Worm (Caenorhabditis elegans) whole organism, L4 larva: Measurements from ENCODE around the gene Y7A5A.2.

Experiments
- F10B5.3 ChIP-seq: sonication (generic microtip); optimal IDR thresholded peaks from 2 replicates; lab custom pipeline; 2016; ENCODE audit warnings: mild to moderate bottlenecking, missing genetic modification characterization, missing compliant biosample characterization
- F26F4.8 ChIP-seq: fragments of 200-800 bp; sonication (Bioruptor generic); conservative IDR thresholded peaks from 2 replicates; pipeline ENCODE4 v1.3.6; 2022; ENCODE audit warnings: missing genetic modification characterization, missing compliant biosample characterization
- Y48G9A.11 ChIP-seq: fragments of 200-800 bp; sonication (Bioruptor generic); IDR thresholded peaks from 2 replicates; pipeline ENCODE4 v1.3.6; 2022; ENCODE audit warnings: missing genetic modification reagents, missing genetic modification characterization, missing compliant biosample characterization
- Y75B8A.6 ChIP-seq: fragments of 200-800 bp; sonication (Bioruptor generic); IDR thresholded peaks from 2 replicates; pipeline ENCODE4 v1.3.6; 2022; ENCODE audit warnings: missing genetic modification reagents, missing genetic modification characterization, missing compliant biosample characterization
- ZK337.2 ChIP-seq: fragments of 200-800 bp; sonication (Bioruptor generic); IDR thresholded peaks from 2 replicates; pipeline ENCODE4 v1.3.6; 2022; ENCODE audit warnings: missing genetic modification reagents, missing genetic modification characterization, missing compliant biosample characterization
- ZK546.5 ChIP-seq, 2 experiments: sonication (generic microtip); optimal IDR thresholded peaks; 2 replicates each; lab custom pipeline; 2017; ENCODE audit warnings: missing biosample characterization in 2 of 2, missing genetic modification characterization in 2 of 2
- aha-1 ChIP-seq: fragments of 150-350 bp; peaks from one replicate; lab custom pipeline; 2014; ENCODE audit warnings: missing biosample characterization, missing genetic modification characterization
- arid-1 ChIP-seq: fragments of 200-800 bp; sonication (Bioruptor generic); conservative IDR thresholded peaks from 2 replicates; pipeline ENCODE4 v1.3.6; 2022; ENCODE audit warnings: missing genetic modification reagents, missing genetic modification characterization, missing compliant biosample characterization
- ceh-82 ChIP-seq: sonication (generic microtip); optimal IDR thresholded peaks from 2 replicates; lab custom pipeline; 2017; ENCODE audit warnings: missing biosample characterization, missing genetic modification characterization
- ces-1 ChIP-seq: fragments of 150-350 bp; sonication (generic microtip); optimal IDR thresholded peaks from 4 replicates; lab custom pipeline; 2014; ENCODE audit warnings: missing biosample characterization, missing genetic modification reagents, missing genetic modification characterization
- daf-12 ChIP-seq: fragments of 150-350 bp; optimal IDR thresholded peaks from 2 replicates; lab custom pipeline; 2014; ENCODE audit warnings: missing biosample characterization, missing genetic modification reagents, missing genetic modification characterization
- daf-16 ChIP-seq, 3 experiments: sonication (generic microtip); optimal IDR thresholded peaks; 2 replicates each; lab custom pipeline; 2016 to 2017; ENCODE audit warnings: missing genetic modification characterization in 3 of 3, missing genetic modification reagents in 3 of 3, mild to moderate bottlenecking in 2 of 3, missing compliant biosample characterization in 2 of 3, missing biosample characterization in 1 of 3, moderate library complexity in 1 of 3
- dpl-1 ChIP-seq: fragments of 150-350 bp; optimal IDR thresholded peaks from 2 replicates; lab custom pipeline; 2014; ENCODE audit warnings: missing biosample characterization, missing genetic modification reagents, missing genetic modification characterization
- dve-1 ChIP-seq: sonication (generic microtip); optimal IDR thresholded peaks from 2 replicates; lab custom pipeline; 2017; ENCODE audit warnings: antibody characterized with exemption, mild to moderate bottlenecking, missing genetic modification characterization, missing compliant biosample characterization; ENCODE audit not compliant: insufficient read depth
- fkh-10 ChIP-seq: fragments of 150-350 bp; optimal IDR thresholded peaks from 2 replicates; lab custom pipeline; 2014; ENCODE audit warnings: missing biosample characterization, missing genetic modification reagents, missing genetic modification characterization
- fos-1 ChIP-seq: fragments of 150-350 bp; optimal IDR thresholded peaks from 2 replicates; lab custom pipeline; 2014; ENCODE audit warnings: missing biosample characterization, missing genetic modification characterization
- gei-8 ChIP-seq: fragments of 200-800 bp; sonication (Bioruptor generic); optimal IDR thresholded peaks from 2 replicates; lab custom pipeline; 2018; ENCODE audit warnings: mild to moderate bottlenecking, missing genetic modification characterization, missing compliant biosample characterization
- hif-1 ChIP-seq, 2 experiments: sonication (generic microtip); optimal IDR thresholded peaks; 2 replicates each; lab custom pipeline; 2016 to 2017; ENCODE audit warnings: missing compliant biosample characterization in 2 of 2, missing genetic modification characterization in 2 of 2, missing genetic modification reagents in 2 of 2, missing genotype in 2 of 2, mild to moderate bottlenecking in 1 of 2
- lin-15B ChIP-seq: fragments of 150-350 bp; sonication (generic microtip); optimal IDR thresholded peaks from 3 replicates; lab custom pipeline; 2014; ENCODE audit warnings: missing biosample characterization, missing genetic modification characterization
- lsy-2 ChIP-seq, 2 experiments: fragments of 150-350 bp in 1 of 2; sonication (generic microtip) in 1 of 2; optimal IDR thresholded peaks; 2 replicates each; lab custom pipeline; 2014 to 2017; ENCODE audit warnings: missing biosample characterization in 2 of 2, missing genetic modification characterization in 2 of 2
- mdl-1 ChIP-seq, 2 experiments: fragments of 150-350 bp in 1 of 2; sonication (generic microtip) in 1 of 2; optimal IDR thresholded peaks; 2 replicates each; lab custom pipeline; 2014 to 2017; ENCODE audit warnings: missing biosample characterization in 2 of 2, missing genetic modification characterization in 2 of 2
- mdt-29 ChIP-seq: fragments of 200-800 bp; sonication (Bioruptor generic); IDR thresholded peaks from 2 replicates; pipeline ENCODE4 v1.3.6; 2022; ENCODE audit warnings: missing genetic modification reagents, missing genetic modification characterization, missing compliant biosample characterization
- mep-1 ChIP-seq: fragments of 150-350 bp; sonication (generic microtip); optimal IDR thresholded peaks from 3 replicates; lab custom pipeline; 2014; ENCODE audit warnings: missing biosample characterization, missing genetic modification characterization
- mxl-2 ChIP-seq: fragments of 200-800 bp; sonication (Bioruptor generic); conservative IDR thresholded peaks from 2 replicates; pipeline ENCODE4 v1.3.6; 2022; ENCODE audit warnings: missing genetic modification reagents, missing genetic modification characterization, missing compliant biosample characterization
- mxl-3 ChIP-seq: fragments of 200-800 bp; sonication (Bioruptor generic); optimal IDR thresholded peaks from 2 replicates; lab custom pipeline; 2018; ENCODE audit warnings: mild to moderate bottlenecking, missing genetic modification characterization, missing compliant biosample characterization
- nhr-10 ChIP-seq: fragments of 150-350 bp; optimal IDR thresholded peaks from 2 replicates; lab custom pipeline; 2014; ENCODE audit warnings: missing biosample characterization, missing genetic modification characterization
- nhr-28 ChIP-seq: fragments of 150-350 bp; optimal IDR thresholded peaks from 2 replicates; lab custom pipeline; 2014; ENCODE audit warnings: missing biosample characterization, missing genetic modification characterization
- nhr-41 ChIP-seq: fragments of 200-800 bp; sonication (Bioruptor generic); IDR thresholded peaks from 2 replicates; pipeline ENCODE4 v1.3.6; 2022; ENCODE audit warnings: missing genetic modification reagents, missing genetic modification characterization, missing compliant biosample characterization
- nhr-48 ChIP-seq: sonication (generic microtip); optimal IDR thresholded peaks from 2 replicates; lab custom pipeline; 2016; ENCODE audit warnings: mild to moderate bottlenecking, missing genetic modification characterization, missing compliant biosample characterization
- nhr-77 ChIP-seq: fragments of 150-350 bp; optimal IDR thresholded peaks from 2 replicates; lab custom pipeline; 2014; ENCODE audit warnings: missing biosample characterization, missing genetic modification characterization
- pqm-1 ChIP-seq: sonication (generic microtip); optimal IDR thresholded peaks from 2 replicates; lab custom pipeline; 2017; ENCODE audit warnings: missing biosample characterization, missing genetic modification characterization
- set-16 ChIP-seq: fragments of 200-800 bp; sonication (Bioruptor generic); IDR thresholded peaks from 2 replicates; pipeline ENCODE4 v1.3.6; 2022; ENCODE audit warnings: missing genetic modification reagents, missing genetic modification characterization, missing compliant biosample characterization
- snpc-1.2 ChIP-seq: fragments of 200-800 bp; sonication (Bioruptor generic); IDR thresholded peaks from 2 replicates; pipeline ENCODE4 v1.3.6; 2022; ENCODE audit warnings: missing genetic modification reagents, missing genetic modification characterization, missing compliant biosample characterization
- snpc-4 ChIP-seq: fragments of 150-350 bp; optimal IDR thresholded peaks from 2 replicates; lab custom pipeline; 2014; ENCODE audit warnings: missing biosample characterization, missing genetic modification characterization
- spr-1 ChIP-seq: sonication (generic microtip); optimal IDR thresholded peaks from 2 replicates; lab custom pipeline; 2016; ENCODE audit warnings: mild to moderate bottlenecking, missing genetic modification characterization, missing compliant biosample characterization
- tra-1 ChIP-seq: fragments of 200-800 bp; sonication (Bioruptor generic); IDR thresholded peaks from 2 replicates; pipeline ENCODE4 v1.3.6; 2022; ENCODE audit warnings: missing genetic modification reagents, missing genetic modification characterization, missing compliant biosample characterization
- unc-62 ChIP-seq, 3 experiments: fragments of 150-350 bp in 1 of 3; sonication (generic microtip); optimal IDR thresholded peaks in 2 of 3; peaks in 1 of 3; 1 replicate in 1 of 3; 2 replicates in 2 of 3; lab custom pipeline; 2014 to 2017; ENCODE audit warnings: missing biosample characterization in 3 of 3, missing genetic modification characterization in 3 of 3, missing genetic modification reagents in 3 of 3, missing genotype in 1 of 3
- zip-2 ChIP-seq: fragments of 150-350 bp; optimal IDR thresholded peaks from 2 replicates; lab custom pipeline; 2014; ENCODE audit warnings: missing biosample characterization, missing genetic modification characterization
- ztf-7 ChIP-seq: fragments of 150-350 bp; optimal IDR thresholded peaks from 2 replicates; lab custom pipeline; 2014; ENCODE audit warnings: missing biosample characterization, missing genetic modification characterization

Y7A5A.2 gene

DNA sequence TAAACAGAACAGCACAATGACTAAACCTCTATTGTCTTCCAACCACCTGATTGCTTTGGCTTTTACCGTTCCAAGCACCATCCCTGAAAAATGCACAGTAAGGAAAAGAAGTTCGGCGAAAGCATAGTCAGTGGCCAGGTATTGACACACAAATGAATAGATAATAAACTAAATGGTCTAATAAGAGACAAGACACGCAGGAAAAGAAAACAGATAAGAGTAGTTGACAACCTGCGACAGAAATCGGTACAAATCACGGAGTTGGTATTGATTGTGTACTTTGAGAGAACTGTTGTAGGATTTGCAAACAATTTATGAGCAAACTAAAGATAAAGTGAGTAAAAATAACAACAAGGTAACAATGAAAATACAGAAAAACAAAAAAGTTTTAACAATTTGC lies 1.1 kb downstream of the Y7A5A.2 start, which contains the start of gene Y7A5A.1 (continued):
- no peak for TF ChIP-seq fkh-10 (GFP tag; lab: Kevin White, UChicago)
- no peak for TF ChIP-seq mdt-29 (GFP tag; lab: Robert Waterston, UW)
- TF ChIP-seq ZK337.2 (GFP tag; lab: Robert Waterston, UW), result no peak
- TF ChIP-seq mdl-1 (tag; optimal IDR thresholded peaks at IDR 0.05; lab: Kevin White, UChicago), result no peak
- no peak for TF ChIP-seq nhr-77 (tag; lab: Kevin White, UChicago)
- TF ChIP-seq nhr-28 (tag; lab: Kevin White, UChicago), result peak; percentile 43
- no peak for TF ChIP-seq lsy-2 (tag; optimal IDR thresholded peaks at IDR 0.05; lab: Kevin White, UChicago)
- no peak for TF ChIP-seq F26F4.8
- TF ChIP-seq hif-1 (tag; optimal IDR thresholded peaks at IDR 0.05; lab: Kevin White, UChicago), result no peak
- no peak for TF ChIP-seq tra-1
- TF ChIP-seq ceh-82 (tag; lab: Kevin White, UChicago), result no peak
- TF ChIP-seq F10B5.3 (tag; lab: Kevin White, UChicago), result no peak
- no peak for TF ChIP-seq ZK546.5 (tag; optimal IDR thresholded peaks at IDR 0.05; lab: Kevin White, UChicago)
- peak in 1 of 2 experiments; percentile 55 for TF ChIP-seq unc-62 (GFP tag; optimal IDR thresholded peaks at IDR 0.05 in 1 of 2; lab: Kevin White, UChicago)
- TF ChIP-seq unc-62 (tag; optimal IDR thresholded peaks at IDR 0.05; lab: Kevin White, UChicago), result no peak

DNA sequence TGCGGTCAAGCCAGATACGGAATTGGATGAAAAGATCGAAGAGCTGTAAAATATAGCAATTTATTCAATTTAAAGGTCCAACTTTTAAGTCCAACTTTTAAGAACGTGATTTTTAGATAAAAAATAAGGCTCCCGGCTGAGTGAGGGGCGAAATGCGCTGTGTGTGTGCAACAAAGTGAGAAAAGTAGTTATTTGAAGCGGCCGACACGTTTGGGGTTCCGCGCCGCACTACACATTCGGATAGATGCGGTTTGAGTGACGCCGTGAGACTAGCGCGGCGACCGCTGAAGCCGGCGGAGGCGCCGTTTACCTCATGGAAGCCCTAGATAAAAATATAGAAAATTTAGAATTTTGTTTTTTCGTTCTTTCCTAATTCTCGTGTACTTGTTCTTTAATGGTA lies 1.7 kb downstream of the Y7A5A.2 start:
- TF ChIP-seq nhr-10 (no peak), Y75B8A.6 (no peak), ces-1 (no peak), zip-2 (tag; lab: Kevin White, UChicago) (no peak), set-16 (GFP tag; lab: Robert Waterston, UW) (peak; percentile 37; the same call in 1 of the 2 replicates), arid-1 (no peak)

DNA sequence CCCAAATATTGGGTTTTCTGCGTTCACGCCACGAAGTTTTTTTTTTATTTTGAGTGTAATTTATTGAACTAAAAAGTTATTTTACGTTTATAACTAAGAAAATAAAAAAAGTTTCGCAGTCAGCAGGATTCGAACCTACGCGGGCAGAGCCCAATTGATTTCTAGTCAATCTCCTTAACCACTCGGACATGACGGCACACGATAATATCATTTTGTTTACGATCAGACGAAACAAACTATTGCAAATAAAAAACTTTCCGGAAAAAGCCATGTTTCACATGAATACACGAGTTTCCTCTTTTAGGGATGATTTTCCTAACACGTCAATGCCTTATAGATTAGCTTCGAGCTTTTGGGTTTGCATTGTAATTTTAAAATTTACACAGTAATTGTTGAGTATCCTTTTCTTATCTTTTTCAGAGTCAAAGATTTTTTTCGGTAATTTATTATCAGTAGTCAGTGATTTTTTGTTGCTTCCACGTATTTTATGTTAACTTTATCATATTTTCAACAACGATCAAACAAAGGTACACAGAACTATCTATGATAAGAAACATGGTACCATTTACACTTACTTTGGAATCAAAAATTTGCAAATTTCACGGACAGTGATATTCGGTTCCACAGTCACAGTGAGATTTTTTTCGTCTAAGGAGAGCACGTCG lies 2.5 kb downstream of the Y7A5A.2 start:
- TF ChIP-seq snpc-4 (tag; lab: Kevin White, UChicago) (no peak), ztf-7 (no peak), nhr-77 (tag; lab: Kevin White, UChicago) (peak; percentile 24), ZK546.5 (tag; optimal IDR thresholded peaks at IDR 0.05; lab: Kevin White, UChicago) (no peak), nhr-28 (tag; lab: Kevin White, UChicago) (peak; percentile 14), dve-1 (peak; percentile 18), spr-1 (tag; lab: Kevin White, UChicago) (no peak), pqm-1 (tag; lab: Kevin White, UChicago) (peak; percentile 49), daf-16 (GFP tag; optimal IDR thresholded peaks at IDR 0.05; lab: Kevin White, UChicago) (no peak), daf-16 (tag; optimal IDR thresholded peaks at IDR 0.05; lab: Kevin White, UChicago) (peak; percentile 59), mep-1 (tag; lab: Kevin White, UChicago) (no peak), Y48G9A.11 (no peak)

DNA sequence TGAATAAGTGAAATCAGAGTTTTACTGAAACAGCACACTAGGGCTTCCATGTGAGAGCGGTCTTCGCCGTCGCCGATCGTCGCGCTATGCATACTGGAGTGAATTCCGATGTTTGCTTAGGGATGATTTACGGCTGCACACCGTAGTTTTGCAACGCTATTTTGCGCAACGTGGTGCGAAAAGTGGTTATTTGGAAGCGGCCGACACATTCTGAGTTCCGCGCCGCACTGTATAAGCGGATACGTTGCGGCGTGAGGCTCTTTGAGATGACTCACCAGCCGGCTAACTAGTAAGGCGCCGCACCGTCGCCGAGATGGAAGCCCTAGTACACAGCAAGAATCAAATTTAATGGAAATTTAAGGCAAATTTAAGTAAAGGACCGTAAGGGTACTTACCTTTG lies 4.0 kb downstream of the Y7A5A.2 start:
- TF ChIP-seq mxl-2 (GFP tag; lab: Robert Waterston, UW) (no peak), aha-1 (tag; lab: Kevin White, UChicago) (peak; percentile 26)

DNA sequence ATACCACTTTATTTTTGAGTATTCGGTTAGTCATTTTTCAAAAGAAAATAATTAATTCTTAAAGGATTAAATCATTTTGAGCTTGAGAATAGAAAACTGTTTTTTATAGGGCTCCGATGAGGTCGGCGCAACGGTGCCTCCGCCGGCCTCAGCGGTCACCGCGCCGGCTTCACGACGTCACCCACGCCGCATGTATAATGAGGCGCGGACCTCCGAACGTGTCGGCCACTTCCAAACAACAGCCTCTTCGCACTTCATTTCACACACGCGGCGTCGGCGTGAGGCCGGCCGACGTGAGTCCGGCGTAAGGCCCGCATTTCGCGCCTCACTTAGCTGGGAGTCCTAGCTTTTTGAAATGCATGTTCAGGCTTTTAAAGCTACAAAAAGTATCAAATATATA lies 5.7 kb downstream of the Y7A5A.2 start:
- TF ChIP-seq set-16 (GFP tag; lab: Robert Waterston, UW) (peak; percentile 89), zip-2 (tag; lab: Kevin White, UChicago) (no peak), tra-1 (no peak), lin-15B (tag; lab: Kevin White, UChicago) (no peak), snpc-1.2 (GFP tag; lab: Robert Waterston, UW) (no peak), mdl-1 (tag; optimal IDR thresholded peaks at IDR 0.05; lab: Kevin White, UChicago) (no peak), aha-1 (tag; lab: Kevin White, UChicago) (peak; percentile 31), nhr-48 (tag; lab: Kevin White, UChicago) (no peak), daf-12 (tag; lab: Kevin White, UChicago) (no peak), F26F4.8 (no peak), gei-8 (no peak), mxl-3 (GFP tag; lab: Kevin White, UChicago) (no peak), pqm-1 (tag; lab: Kevin White, UChicago) (no peak), nhr-41 (GFP tag; lab: Robert Waterston, UW) (no peak), dpl-1 (GFP tag; lab: Kevin White, UChicago) (no peak), fos-1 (tag; lab: Kevin White, UChicago) (no peak)
